Fruit fly (Drosophila melanogaster) S2 (cell line): ENCODE measurements around the gene MtnF.

ENCODE experiments used
- CG8478 ChIP-seq: fragments of >200 bp; optimal IDR thresholded peaks from 2 replicates; lab custom pipeline; 2018
- CTCF ChIP-seq, 2 experiments: fragments of >200 bp; optimal IDR thresholded peaks; 2 replicates each; lab custom pipeline; 2018

DNA sequence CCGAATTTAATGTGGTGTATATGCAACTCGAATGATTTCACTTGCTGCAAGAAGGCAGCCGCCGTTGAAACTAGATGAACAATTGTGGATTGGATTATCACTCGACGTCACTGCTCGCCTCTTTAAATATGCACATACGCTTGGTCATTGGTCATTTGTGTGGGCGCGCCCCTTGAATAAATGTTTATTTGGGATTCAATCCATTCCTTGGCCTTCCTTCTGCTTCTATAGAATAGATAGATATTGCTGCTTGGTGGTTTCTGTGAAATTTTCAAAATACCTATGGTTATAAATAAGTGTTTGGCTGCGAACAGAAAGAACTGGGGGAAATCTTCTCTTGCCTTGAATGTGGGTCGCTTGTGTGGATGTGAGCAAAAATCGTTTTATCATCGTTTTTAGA, 30.8 kb downstream of the MtnF start:
- no peak for TF ChIP-seq CG8478 (lab: Kevin White, UChicago)
- no peak for TF ChIP-seq CTCF (optimal IDR thresholded peaks at IDR 0.05; lab: Kevin White, UChicago)
